Worm (Caenorhabditis elegans): ENCODE results near the gene C39H7.4.

- TF ChIP-seq ama-1 (optimal IDR thresholded peaks at IDR 0.05): no peak
- no peak for TF ChIP-seq nhr-237 (tag; optimal IDR thresholded peaks at IDR 0.05)
- TF ChIP-seq nhr-42 (GFP tag; IDR thresholded peaks at IDR 0.05): no peak
- TF ChIP-seq mdl-1 (tag; optimal IDR thresholded peaks at IDR 0.05): no peak
- TF ChIP-seq unc-62 (GFP tag; optimal IDR thresholded peaks at IDR 0.05 in 1 of 2): no peak
- TF ChIP-seq unc-62 (tag; optimal IDR thresholded peaks at IDR 0.05): no peak
- no peak for TF ChIP-seq daf-12 (tag; optimal IDR thresholded peaks at IDR 0.05)
- no peak for TF ChIP-seq fkh-10 (GFP tag; optimal IDR thresholded peaks at IDR 0.05)
- no peak for TF ChIP-seq aly-2 (tag; optimal IDR thresholded peaks at IDR 0.05)
- no peak for TF ChIP-seq ceh-32 (tag; optimal IDR thresholded peaks at IDR 0.05; ENCODE audit: poor library complexity)
- TF ChIP-seq hmg-1.1 (GFP tag; IDR thresholded peaks at IDR 0.05): no peak
- no peak for TF ChIP-seq tra-1 (GFP tag; IDR thresholded peaks at IDR 0.05)
Measured at ce11 chrIV:5631628-5632027, 17.2 kb upstream of the C39H7.4 start, which contains the start of gene ttbk-8.2.
